Comparison of ENCODE assay signal across 6 fruit fly cellular contexts in the genomic region with DNA sequence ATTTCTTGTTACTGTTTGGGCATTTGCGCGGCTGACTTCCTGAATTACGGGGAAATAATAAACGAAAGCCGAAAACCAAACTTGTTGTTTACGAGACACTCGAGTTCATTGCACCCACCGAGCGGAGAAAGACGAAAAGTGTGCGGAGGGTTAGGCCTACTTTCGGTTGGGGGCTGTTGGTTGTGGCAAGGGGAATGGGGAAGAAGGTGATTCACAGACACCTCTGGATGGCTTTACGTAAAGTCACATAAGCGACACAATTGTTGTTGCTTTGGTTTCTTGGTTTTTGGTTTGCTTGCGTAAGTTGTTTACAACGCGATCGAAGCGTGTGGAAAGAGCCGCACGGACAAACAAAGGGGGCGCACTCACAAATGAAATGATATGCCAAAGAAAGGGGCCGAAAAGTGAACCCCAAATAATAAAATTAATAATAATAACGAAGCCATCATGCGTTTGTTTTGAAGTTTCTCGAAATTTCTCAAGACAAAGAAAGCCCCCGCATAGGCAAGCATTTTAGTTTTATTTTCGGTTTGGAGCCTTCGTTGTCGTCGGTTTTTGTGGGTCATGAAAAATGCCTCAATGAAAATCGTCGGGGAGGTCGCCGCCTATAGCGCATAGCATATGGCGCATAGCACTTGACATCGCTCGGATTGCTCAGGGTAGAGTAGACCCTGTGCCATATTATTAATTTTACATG.
A peak's percentile ranks its signal among the peaks of the same experiment; 100 is the strongest.
TF ChIP-seq lines count a peak whose summit lies in the region.

No protein-coding gene starts in this region.

- no peak for TF ChIP-seq CTCF in whole organism, embryonic (GFP tag; optimal IDR thresholded peaks at IDR 0.05; lab: Kevin White, UChicago)

TF ChIP-seq in whole organism, 6 proteins besides CTCF, POLR2A, EP300 and RAD21:
- TF ChIP-seq CG8478 (optimal IDR thresholded peaks at IDR 0.05; lab: Kevin White, UChicago) (no peak), EcR (GFP tag; optimal IDR thresholded peaks at IDR 0.05; lab: Kevin White, UChicago) (peak; percentile 48 to 81), Dll (optimal IDR thresholded peaks at IDR 0.05; lab: Kevin White, UChicago) (no peak)
TF ChIP-seq in whole organism: peak in this region for 1.

TF ChIP-seq in whole organism, adult, 20 proteins besides CTCF, POLR2A, EP300 and RAD21:
- peak; percentile 12 for TF ChIP-seq tj (GFP tag; optimal IDR thresholded peaks at IDR 0.05; lab: Kevin White, UChicago)
- TF ChIP-seq CG11617 (GFP tag; optimal IDR thresholded peaks at IDR 0.05; lab: Kevin White, UChicago) = no peak

TF ChIP-seq in whole organism, embryonic, 481 proteins besides CTCF, POLR2A, EP300 and RAD21 (continues in another document):
- TF ChIP-seq chm (GFP tag; IDR thresholded peaks at IDR 0.05; lab: Robert Waterston, UW) (no peak), CG2199 (GFP tag; IDR thresholded peaks at IDR 0.05; lab: Robert Waterston, UW) (peak; percentile 81; the same call in 1 of the 3 replicates), Asciz (GFP tag; optimal IDR thresholded peaks at IDR 0.05; lab: Kevin White, UChicago) (peak; percentile 16), CG17829 (tag; optimal IDR thresholded peaks at IDR 0.05; lab: Kevin White, UChicago) (no peak), C15 (GFP tag; IDR thresholded peaks at IDR 0.05; lab: Robert Waterston, UW) (no peak), CG10543 (GFP tag; optimal IDR thresholded peaks at IDR 0.05; lab: Kevin White, UChicago) (peak; percentile 31), CG15514 (GFP tag; optimal IDR thresholded peaks at IDR 0.05; lab: Kevin White, UChicago) (no peak), CG7786 (GFP tag; optimal IDR thresholded peaks at IDR 0.05; lab: Kevin White, UChicago) (no peak), oc (tag; optimal IDR thresholded peaks at IDR 0.05; lab: Kevin White, UChicago) (peak; percentile 55), Xrp1 (GFP tag; IDR thresholded peaks at IDR 0.05; lab: Robert Waterston, UW) (peak; percentile 20; the same call in 1 of the 2 replicates), ab (GFP tag; optimal IDR thresholded peaks at IDR 0.05; lab: Kevin White, UChicago) (no peak), Hr78 (GFP tag; optimal IDR thresholded peaks at IDR 0.05; lab: Kevin White, UChicago) (peak in 1 of 2 experiments; percentile 58), E2f1 (GFP tag; IDR thresholded peaks at IDR 0.05; lab: Robert Waterston, UW) (no peak), nau (GFP tag; optimal IDR thresholded peaks at IDR 0.05; lab: Kevin White, UChicago) (peak; percentile 13), D (optimal IDR thresholded peaks at IDR 0.05; lab: Kevin White, UChicago) (no peak), D (GFP tag; optimal IDR thresholded peaks at IDR 0.05; lab: Kevin White, UChicago) (no peak), CG10147 (GFP tag; optimal IDR thresholded peaks at IDR 0.05; lab: Kevin White, UChicago) (no peak), CG7987 (GFP tag; optimal IDR thresholded peaks at IDR 0.05; lab: Kevin White, UChicago) (no peak), CG18011 (GFP tag; optimal IDR thresholded peaks at IDR 0.05; lab: Kevin White, UChicago) (no peak)

TF ChIP-seq in whole organism, prepupa, 60 proteins besides CTCF, POLR2A, EP300 and RAD21:
- TF ChIP-seq CG6276 (GFP tag; optimal IDR thresholded peaks at IDR 0.05; lab: Kevin White, UChicago) = no peak
- TF ChIP-seq salr (GFP tag; optimal IDR thresholded peaks at IDR 0.05; lab: Kevin White, UChicago) = no peak
- no peak for TF ChIP-seq CG8632 (GFP tag; optimal IDR thresholded peaks at IDR 0.05; lab: Kevin White, UChicago)
- TF ChIP-seq vri (GFP tag; optimal IDR thresholded peaks at IDR 0.05; lab: Kevin White, UChicago) = peak; percentile 60
- TF ChIP-seq Lpt (GFP tag; optimal IDR thresholded peaks at IDR 0.05; lab: Kevin White, UChicago) = no peak
- peak; percentile 66 for TF ChIP-seq Blimp-1 (GFP tag; optimal IDR thresholded peaks at IDR 0.05; lab: Kevin White, UChicago)
- no peak for TF ChIP-seq Ets21C (GFP tag; optimal IDR thresholded peaks at IDR 0.05; lab: Kevin White, UChicago)
- TF ChIP-seq CG16779 (tag; optimal IDR thresholded peaks at IDR 0.05; lab: Kevin White, UChicago) = no peak
- peak; percentile 10 for TF ChIP-seq Met (GFP tag; optimal IDR thresholded peaks at IDR 0.05; lab: Kevin White, UChicago)
- TF ChIP-seq eg (GFP tag; IDR thresholded peaks at IDR 0.05; lab: Robert Waterston, UW) = no peak
- TF ChIP-seq Eip78C (GFP tag; lab: Kevin White, UChicago) = peak; percentile 40
- TF ChIP-seq Eip93F (GFP tag; optimal IDR thresholded peaks at IDR 0.05; lab: Kevin White, UChicago) = peak; percentile 24
- TF ChIP-seq Hr4 (GFP tag; optimal IDR thresholded peaks at IDR 0.05; lab: Kevin White, UChicago) = no peak
- TF ChIP-seq svp (GFP tag; lab: Kevin White, UChicago) = peak; percentile 51
- peak; percentile 67 for TF ChIP-seq fkh (GFP tag; optimal IDR thresholded peaks at IDR 0.05; lab: Kevin White, UChicago)
- no peak for TF ChIP-seq Eip75B (GFP tag; optimal IDR thresholded peaks at IDR 0.05; lab: Kevin White, UChicago)
- no peak for TF ChIP-seq CG10631 (GFP tag; optimal IDR thresholded peaks at IDR 0.05; lab: Kevin White, UChicago)
- no peak for TF ChIP-seq CG3919 (GFP tag; optimal IDR thresholded peaks at IDR 0.05; lab: Kevin White, UChicago)
- TF ChIP-seq pdm3 (GFP tag; optimal IDR thresholded peaks at IDR 0.05; lab: Kevin White, UChicago) = no peak
TF ChIP-seq in whole organism, prepupa: peak in this region for 7.

TF ChIP-seq in whole organism, pupa, 21 proteins besides CTCF, POLR2A, EP300 and RAD21:
- TF ChIP-seq CG8301 (tag; optimal IDR thresholded peaks at IDR 0.05; lab: Kevin White, UChicago) (no peak), EcR (GFP tag; optimal IDR thresholded peaks at IDR 0.05; lab: Kevin White, UChicago) (peak; percentile 60)

TF ChIP-seq in whole organism, wandering third instar larva, 38 proteins besides CTCF, POLR2A, EP300 and RAD21:
- peak; percentile 26 for TF ChIP-seq h (GFP tag; optimal IDR thresholded peaks at IDR 0.05; lab: Kevin White, UChicago)
- TF ChIP-seq Rel (GFP tag; optimal IDR thresholded peaks at IDR 0.05; lab: Kevin White, UChicago) = no peak
- TF ChIP-seq Rel (tag; optimal IDR thresholded peaks at IDR 0.05; lab: Kevin White, UChicago) = peak; percentile 88
- no peak for TF ChIP-seq Sp1 (GFP tag; optimal IDR thresholded peaks at IDR 0.05; lab: Kevin White, UChicago)
